Worm (Caenorhabditis elegans): ENCODE results near the gene pdi-2.

DNA sequence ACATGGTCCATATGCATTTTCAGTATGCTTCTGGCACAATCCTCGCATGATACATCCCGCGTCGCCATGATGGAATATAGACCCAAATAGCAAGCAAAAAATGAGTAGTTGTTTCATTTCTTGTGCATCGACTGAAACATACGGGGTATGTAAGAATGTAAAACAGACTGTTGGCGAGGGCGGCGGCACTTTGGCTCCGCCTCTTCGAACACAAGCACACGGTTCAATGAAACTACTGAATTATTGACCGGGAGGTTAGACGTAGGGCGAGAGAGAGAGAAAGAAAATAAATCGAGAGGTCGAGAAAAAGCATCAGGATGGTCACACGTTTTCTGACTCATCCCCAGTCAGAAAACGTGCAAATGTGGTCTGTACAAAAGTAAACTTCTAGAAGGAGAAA lies 44.0 kb upstream of the pdi-2 start:
- TF ChIP-seq egl-27 (tag; optimal IDR thresholded peaks at IDR 0.05) (no peak), C34B4.2 (tag; optimal IDR thresholded peaks at IDR 0.05) (no peak), rnt-1 (tag; optimal IDR thresholded peaks at IDR 0.05) (no peak), tbx-2 (tag; optimal IDR thresholded peaks at IDR 0.05) (no peak), ceh-88 (GFP tag; IDR thresholded peaks at IDR 0.05) (no peak), unc-62 (GFP tag; optimal IDR thresholded peaks at IDR 0.05) (no peak), nhr-90 (tag; optimal IDR thresholded peaks at IDR 0.05; ENCODE audit: poor library complexity) (no peak)
